Fruit fly (Drosophila melanogaster) whole organism, pupa: ENCODE results near the gene Klp98A.
A peak's percentile ranks its signal among the peaks of the same experiment; 100 is the strongest.

Experiments
- CG10348 ChIP-seq: fragments of 200-800 bp; sonication (Bioruptor generic); IDR thresholded peaks from 2 replicates; pipeline ENCODE4 v1.3.6; 2022; ENCODE audit warnings: missing biosample characterization, missing genetic modification characterization
- CG14655 ChIP-seq: fragments of 200-800 bp; sonication (Bioruptor generic); optimal IDR thresholded peaks from 3 replicates; lab custom pipeline; 2017; ENCODE audit warnings: mild to moderate bottlenecking, missing biosample characterization, missing genetic modification reagents, missing genetic modification characterization
- CG34367 ChIP-seq: fragments of 200-800 bp; sonication (Bioruptor generic); optimal IDR thresholded peaks from 2 replicates; lab custom pipeline; 2018; ENCODE audit warnings: missing biosample characterization, mild to moderate bottlenecking, missing genetic modification characterization
- CG4496 ChIP-seq: fragments of 200-800 bp; sonication (Bioruptor generic); IDR thresholded peaks from 3 replicates; pipeline ENCODE4 v1.3.6; 2022; ENCODE audit warnings: missing biosample characterization, missing genetic modification characterization
- CG9948 ChIP-seq: fragments of 200-800 bp; sonication (Bioruptor generic); optimal IDR thresholded peaks from 2 replicates; lab custom pipeline; 2018; ENCODE audit warnings: missing biosample characterization, mild to moderate bottlenecking, missing genetic modification characterization, moderate library complexity
- D1 ChIP-seq: fragments of 200-800 bp; sonication (Bioruptor generic); optimal IDR thresholded peaks from 2 replicates; lab custom pipeline; 2018; ENCODE audit warnings: missing biosample characterization, mild to moderate bottlenecking, missing genetic modification characterization, moderate library complexity
- EcR ChIP-seq: fragments of 200-800 bp; sonication (Bioruptor generic); optimal IDR thresholded peaks from 3 replicates; lab custom pipeline; 2019; ENCODE audit warnings: missing biosample characterization, missing genetic modification characterization, mild to moderate bottlenecking, moderate library complexity, missing genetic modification reagents
- Ets98B ChIP-seq: fragments of 200-800 bp; sonication (Bioruptor generic); IDR thresholded peaks from 2 replicates; pipeline ENCODE4 v1.3.6; 2022; ENCODE audit warnings: missing biosample characterization, missing genetic modification characterization
- Pif1B ChIP-seq: fragments of 200-800 bp; sonication (Bioruptor generic); optimal IDR thresholded peaks from 3 replicates; lab custom pipeline; 2016; ENCODE audit warnings: missing biosample characterization, missing genetic modification characterization
- gl ChIP-seq: fragments of 200-800 bp; sonication (Bioruptor generic); optimal IDR thresholded peaks from 2 replicates; lab custom pipeline; 2018; ENCODE audit warnings: missing biosample characterization, mild to moderate bottlenecking, missing genetic modification characterization
- rn ChIP-seq: fragments of 200-800 bp; sonication (Bioruptor generic); IDR thresholded peaks from 2 replicates; pipeline ENCODE4 v1.3.6; 2022; ENCODE audit warnings: missing biosample characterization, missing genetic modification characterization

dm6 chr3R:27557970-27558659, 830 bp downstream of the Klp98A start:
- TF ChIP-seq rn (GFP tag; lab: Robert Waterston, UW): no peak
- TF ChIP-seq Pif1B (GFP tag; lab: Kevin White, UChicago): no peak
- TF ChIP-seq D1 (tag; lab: Kevin White, UChicago): no peak
- TF ChIP-seq Ets98B (GFP tag; lab: Robert Waterston, UW): no peak
- no peak for TF ChIP-seq CG4496 (GFP tag; lab: Robert Waterston, UW)
- TF ChIP-seq CG9948 (tag; lab: Kevin White, UChicago): peak; percentile 26
- TF ChIP-seq CG14655 (GFP tag; lab: Kevin White, UChicago): no peak
- TF ChIP-seq EcR (GFP tag; lab: Kevin White, UChicago): no peak
- no peak for TF ChIP-seq CG34367
- no peak for TF ChIP-seq gl (tag; lab: Kevin White, UChicago)
- no peak for TF ChIP-seq CG10348
